Worm (Caenorhabditis elegans) whole organism, mixed stage, embryonic: ENCODE data around the gene oxi-1.

Experiments used
- M03D4.4 ChIP-seq: sonication (generic microtip); optimal IDR thresholded peaks from 2 replicates; lab custom pipeline; 2017; ENCODE audit warnings: mild to moderate bottlenecking, missing genetic modification characterization, missing compliant biosample characterization
- bed-3 ChIP-seq: fragments of 200-800 bp; sonication (Bioruptor generic); optimal IDR thresholded peaks from 3 replicates; lab custom pipeline; 2018; ENCODE audit warnings: mild to moderate bottlenecking, missing genetic modification characterization, moderate library complexity, missing compliant biosample characterization
- blmp-1 ChIP-seq: fragments of 150-350 bp; optimal IDR thresholded peaks from 2 replicates; lab custom pipeline; 2014; ENCODE audit warnings: missing biosample characterization, missing genetic modification characterization
- ceh-39 ChIP-seq: fragments of 150-350 bp; optimal IDR thresholded peaks from 2 replicates; lab custom pipeline; 2014; ENCODE audit warnings: missing biosample characterization, missing genetic modification characterization
- ceh-83 ChIP-seq: fragments of 200-800 bp; sonication (Bioruptor generic); optimal IDR thresholded peaks from 2 replicates; lab custom pipeline; 2018; ENCODE audit warnings: mild to moderate bottlenecking, missing genetic modification characterization, missing compliant biosample characterization
- cnd-1 ChIP-seq: fragments of 200-800 bp; sonication (Bioruptor generic); optimal IDR thresholded peaks from 2 replicates; lab custom pipeline; 2018; ENCODE audit warnings: mild to moderate bottlenecking, missing genetic modification characterization, missing compliant biosample characterization
- elt-1 ChIP-seq: sonication (generic microtip); optimal IDR thresholded peaks from 2 replicates; lab custom pipeline; 2017; ENCODE audit warnings: missing genetic modification characterization, mild to moderate bottlenecking, missing compliant biosample characterization, antibody characterized with exemption, moderate library complexity, borderline replicate concordance; ENCODE audit not compliant: insufficient read depth
- elt-3 ChIP-seq: fragments of 150-350 bp; optimal IDR thresholded peaks from 2 replicates; lab custom pipeline; 2014; ENCODE audit warnings: missing biosample characterization, missing genetic modification characterization
- flh-1 ChIP-seq: fragments of 200-800 bp; sonication (Bioruptor generic); optimal IDR thresholded peaks from 2 replicates; lab custom pipeline; 2018; ENCODE audit warnings: mild to moderate bottlenecking, missing genetic modification characterization, moderate library complexity, missing compliant biosample characterization
- hlh-1 ChIP-seq: fragments of 150-350 bp; optimal IDR thresholded peaks from 2 replicates; lab custom pipeline; 2014; ENCODE audit warnings: missing biosample characterization, missing genetic modification reagents, missing genetic modification characterization
- lin-13 ChIP-seq: fragments of 150-350 bp; optimal IDR thresholded peaks from 2 replicates; lab custom pipeline; 2014; ENCODE audit warnings: missing biosample characterization, missing genetic modification characterization
- lin-32 ChIP-seq: fragments of 200-800 bp; sonication (Bioruptor generic); optimal IDR thresholded peaks from 2 replicates; lab custom pipeline; 2018; ENCODE audit warnings: mild to moderate bottlenecking, missing genetic modification characterization, missing compliant biosample characterization
- lsy-2 ChIP-seq: fragments of 150-350 bp; optimal IDR thresholded peaks from 2 replicates; lab custom pipeline; 2014; ENCODE audit warnings: missing biosample characterization, missing genetic modification characterization
- mab-5 ChIP-seq: fragments of 150-350 bp; optimal IDR thresholded peaks from 2 replicates; lab custom pipeline; 2014; ENCODE audit warnings: missing biosample characterization, missing genetic modification characterization
- mls-2 ChIP-seq: sonication (generic microtip); optimal IDR thresholded peaks from 2 replicates; lab custom pipeline; 2016; ENCODE audit warnings: mild to moderate bottlenecking, missing genetic modification characterization, moderate library complexity, missing compliant biosample characterization
- nhr-12 ChIP-seq: fragments of 150-350 bp; optimal IDR thresholded peaks from 2 replicates; lab custom pipeline; 2014; ENCODE audit warnings: missing biosample characterization, missing genetic modification characterization
- nhr-2 ChIP-seq: fragments of 150-350 bp; optimal IDR thresholded peaks from 2 replicates; lab custom pipeline; 2014; ENCODE audit warnings: missing biosample characterization, missing genetic modification characterization
- nhr-237 ChIP-seq: fragments of 150-350 bp; optimal IDR thresholded peaks from 2 replicates; lab custom pipeline; 2014; ENCODE audit warnings: missing biosample characterization, missing genetic modification characterization
- nhr-28 ChIP-seq: fragments of 150-350 bp; optimal IDR thresholded peaks from 2 replicates; lab custom pipeline; 2014; ENCODE audit warnings: missing biosample characterization, missing genetic modification characterization
- sem-2 ChIP-seq: fragments of 200-800 bp; sonication (Bioruptor generic); optimal IDR thresholded peaks from 2 replicates; lab custom pipeline; 2018; ENCODE audit warnings: mild to moderate bottlenecking, missing genetic modification characterization, missing compliant biosample characterization
- snpc-4 ChIP-seq: fragments of 150-350 bp; optimal IDR thresholded peaks from 2 replicates; lab custom pipeline; 2014; ENCODE audit warnings: missing biosample characterization, missing genetic modification characterization
- sptf-1 ChIP-seq: sonication (generic microtip); optimal IDR thresholded peaks from 2 replicates; lab custom pipeline; 2017; ENCODE audit warnings: mild to moderate bottlenecking, missing genetic modification characterization, moderate library complexity, missing compliant biosample characterization
- tbx-8 ChIP-seq: fragments of 200-800 bp; sonication (Bioruptor generic); optimal IDR thresholded peaks from 2 replicates; lab custom pipeline; 2018; ENCODE audit warnings: mild to moderate bottlenecking, missing genetic modification characterization, moderate library complexity, missing compliant biosample characterization
- unc-120 ChIP-seq: sonication (generic microtip); optimal IDR thresholded peaks from 2 replicates; lab custom pipeline; 2017; ENCODE audit warnings: missing genetic modification characterization, missing compliant biosample characterization; ENCODE audit not compliant: poor library complexity, severe bottlenecking
- unc-62 ChIP-seq: fragments of 150-350 bp; optimal IDR thresholded peaks from 2 replicates; lab custom pipeline; 2014; ENCODE audit warnings: missing biosample characterization, missing genetic modification reagents, missing genetic modification characterization
- zip-8 ChIP-seq: fragments of 150-350 bp; optimal IDR thresholded peaks from 2 replicates; lab custom pipeline; 2014; ENCODE audit warnings: missing biosample characterization, missing genetic modification characterization
- ztf-11 ChIP-seq: fragments of 150-350 bp; optimal IDR thresholded peaks from 2 replicates; lab custom pipeline; 2014; ENCODE audit warnings: missing biosample characterization, missing genetic modification characterization

The oxi-1 gene

DNA sequence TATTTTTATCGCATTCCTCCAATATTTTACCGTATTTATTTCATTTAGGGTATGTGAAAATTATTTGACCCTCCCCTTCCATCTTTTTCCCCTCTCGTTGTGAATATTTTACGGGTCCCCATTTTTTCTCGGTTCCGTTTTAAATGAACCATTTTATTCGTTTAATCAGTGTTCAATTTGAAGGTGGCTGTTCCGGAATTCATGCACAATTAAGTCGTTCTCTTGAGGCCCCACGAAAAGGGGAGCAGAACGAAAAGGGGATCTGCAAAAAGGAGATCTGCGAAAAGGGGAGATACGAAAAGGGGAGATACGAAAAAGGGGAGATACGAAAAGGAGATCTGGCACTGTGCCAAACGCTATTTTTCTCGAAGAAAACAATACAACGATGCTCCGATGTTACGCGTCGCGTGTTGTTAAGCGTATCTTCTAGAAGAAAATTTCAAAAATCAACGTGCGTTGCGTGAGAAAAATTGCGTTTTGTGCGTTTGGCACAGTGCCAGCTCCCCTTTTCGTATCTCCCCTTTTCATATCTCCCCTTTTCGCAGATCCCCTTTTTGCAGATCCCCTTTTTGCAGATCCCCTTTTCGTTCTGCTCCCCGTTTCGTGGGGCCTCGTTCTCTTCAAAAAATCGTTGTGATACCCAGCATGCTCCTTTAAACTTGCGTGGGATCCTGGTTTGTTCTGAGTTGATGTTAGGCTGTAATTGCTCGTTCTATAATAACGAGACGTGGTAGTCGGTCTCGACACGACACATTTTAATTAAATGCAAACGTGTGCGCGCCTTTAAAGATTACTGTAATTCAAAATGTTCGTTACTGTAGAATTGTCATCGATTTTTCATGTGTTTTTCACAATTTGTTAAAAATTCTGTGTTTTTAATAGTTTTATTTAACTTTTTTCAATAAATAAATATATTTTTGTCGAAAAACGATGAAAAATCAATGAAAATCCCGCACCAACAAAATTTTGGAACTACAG is 47.0 kb upstream of the oxi-1 start:
- TF ChIP-seq mls-2 (peak; percentile 9), cnd-1 (tag; lab: Kevin White, UChicago) (peak; percentile 1), sptf-1 (peak; percentile 7), ceh-83 (GFP tag; lab: Kevin White, UChicago) (no peak), nhr-237 (tag; lab: Kevin White, UChicago) (no peak)

- TF ChIP-seq bed-3 = no peak
- TF ChIP-seq ztf-11 (tag; lab: Kevin White, UChicago) = no peak
- no peak for TF ChIP-seq elt-1
- no peak for TF ChIP-seq lsy-2 (tag; lab: Kevin White, UChicago)
- TF ChIP-seq snpc-4 (tag; lab: Kevin White, UChicago) = no peak
- TF ChIP-seq lin-13 (tag; lab: Kevin White, UChicago) = no peak
- no peak for TF ChIP-seq nhr-28 (tag; lab: Kevin White, UChicago)
- no peak for TF ChIP-seq nhr-12 (tag; lab: Kevin White, UChicago)
- TF ChIP-seq elt-3 (tag; lab: Kevin White, UChicago) = no peak
- no peak for TF ChIP-seq blmp-1 (tag; lab: Kevin White, UChicago)
- TF ChIP-seq nhr-2 (tag; lab: Kevin White, UChicago) = no peak
- TF ChIP-seq hlh-1 (tag; lab: Kevin White, UChicago) = no peak
- no peak for TF ChIP-seq sem-2 (GFP tag; lab: Kevin White, UChicago)
Measured at ce11 chrIII:10812798-10813295, 45.2 kb upstream of the oxi-1 start.

DNA sequence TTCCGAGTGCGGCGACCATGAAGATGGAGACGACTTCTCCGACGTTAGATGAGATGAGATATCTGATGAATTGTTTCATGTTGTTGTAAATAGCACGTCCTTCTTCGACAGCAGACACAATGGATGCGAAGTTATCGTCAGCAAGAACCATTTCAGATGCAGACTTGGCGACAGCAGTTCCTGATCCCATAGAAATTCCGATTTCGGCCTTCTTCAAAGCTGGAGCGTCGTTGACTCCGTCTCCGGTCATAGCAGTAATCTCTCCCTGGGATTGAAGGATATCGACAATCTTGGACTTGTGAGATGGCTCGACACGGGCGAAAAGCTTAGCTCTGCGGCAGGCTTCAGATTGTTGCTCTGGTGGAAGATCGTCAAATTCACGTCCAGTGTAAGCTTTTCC is 44.2 kb upstream of the oxi-1 start:
- TF ChIP-seq hlh-1 (tag; lab: Kevin White, UChicago) (no peak), snpc-4 (tag; lab: Kevin White, UChicago) (no peak), bed-3 (no peak), cnd-1 (tag; lab: Kevin White, UChicago) (no peak), zip-8 (no peak), elt-3 (tag; lab: Kevin White, UChicago) (no peak), blmp-1 (tag; lab: Kevin White, UChicago) (no peak)

ce11 chrIII:10815199-10815598 is 42.9 kb upstream of the oxi-1 start:
- TF ChIP-seq tbx-8 (GFP tag; lab: Kevin White, UChicago) (no peak), nhr-28 (tag; lab: Kevin White, UChicago) (no peak), hlh-1 (tag; lab: Kevin White, UChicago) (no peak), ceh-39 (tag; lab: Kevin White, UChicago) (no peak), M03D4.4 (tag; lab: Kevin White, UChicago) (no peak), lin-32 (no peak), sem-2 (GFP tag; lab: Kevin White, UChicago) (no peak), elt-3 (tag; lab: Kevin White, UChicago) (no peak), unc-120 (tag; lab: Kevin White, UChicago) (no peak), mab-5 (tag; lab: Kevin White, UChicago) (no peak), lin-13 (tag; lab: Kevin White, UChicago) (no peak), elt-1 (no peak), flh-1 (GFP tag; lab: Kevin White, UChicago) (no peak), ceh-83 (GFP tag; lab: Kevin White, UChicago) (no peak)

DNA sequence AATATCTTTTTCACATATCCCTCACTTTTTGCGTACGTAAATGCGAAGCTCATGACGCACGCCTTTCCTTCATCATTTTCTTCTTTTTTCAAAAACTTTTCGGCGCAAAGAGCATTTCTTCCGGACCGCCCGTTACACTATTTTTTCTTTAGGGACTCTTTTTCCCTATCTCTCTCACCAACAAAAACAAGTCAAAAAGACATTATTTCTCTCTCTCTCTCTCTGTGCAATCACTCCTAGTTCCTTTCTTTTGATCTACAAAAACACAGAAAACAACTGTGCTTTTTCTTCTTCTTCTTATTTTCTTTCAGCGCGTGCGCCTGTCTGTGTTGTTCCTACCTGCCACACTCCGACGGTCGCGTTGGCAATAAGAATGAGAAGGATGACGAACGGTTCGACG is 42.0 kb upstream of the oxi-1 start:
- TF ChIP-seq zip-8 = no peak
- TF ChIP-seq ceh-83 (GFP tag; lab: Kevin White, UChicago) = no peak
- TF ChIP-seq hlh-1 (tag; lab: Kevin White, UChicago) = peak; percentile 4
- TF ChIP-seq sptf-1 = no peak
- TF ChIP-seq sem-2 (GFP tag; lab: Kevin White, UChicago) = no peak
- TF ChIP-seq unc-62 (GFP tag; lab: Kevin White, UChicago) = peak; percentile 16
